Worm (Caenorhabditis elegans) whole organism, young adult: ENCODE measurements around the gene unc-44.

Experiments used
- B0261.1 ChIP-seq: sonication (generic microtip); optimal IDR thresholded peaks from 2 replicates; lab custom pipeline; 2016; ENCODE audit warnings: mild to moderate bottlenecking, missing genetic modification characterization, moderate library complexity, missing compliant biosample characterization
- F33H1.4 ChIP-seq: fragments of 200-800 bp; sonication (Bioruptor generic); IDR thresholded peaks from 2 replicates; pipeline ENCODE4 v1.3.6; 2022; ENCODE audit warnings: missing genetic modification reagents, missing genetic modification characterization, missing compliant biosample characterization
- F37B4.10 ChIP-seq: fragments of 200-800 bp; sonication (Bioruptor generic); IDR thresholded peaks from 2 replicates; pipeline ENCODE4 v1.3.6; 2022; ENCODE audit warnings: missing genetic modification characterization, missing compliant biosample characterization
- F52B5.7 ChIP-seq: sonication (generic microtip); optimal IDR thresholded peaks from 2 replicates; lab custom pipeline; 2016; ENCODE audit warnings: mild to moderate bottlenecking, missing genetic modification characterization, missing compliant biosample characterization
- F55B11.4 ChIP-seq: sonication (generic microtip); optimal IDR thresholded peaks from 2 replicates; lab custom pipeline; 2016; ENCODE audit warnings: missing compliant biosample characterization, missing genetic modification characterization, borderline replicate concordance; ENCODE audit not compliant: insufficient read depth
- T26A5.8 ChIP-seq: sonication (generic microtip); optimal IDR thresholded peaks from 2 replicates; lab custom pipeline; 2016; ENCODE audit warnings: missing genetic modification characterization, missing compliant biosample characterization
- Y53G8AR.9 ChIP-seq: fragments of 200-800 bp; sonication (Bioruptor generic); conservative IDR thresholded peaks from 2 replicates; pipeline ENCODE4 v1.3.6; 2022; ENCODE audit warnings: missing genetic modification reagents, missing genetic modification characterization, missing compliant biosample characterization
- Y79H2A.3 ChIP-seq: fragments of 200-800 bp; sonication (Bioruptor generic); conservative IDR thresholded peaks from 2 replicates; pipeline ENCODE4 v1.3.6; 2022; ENCODE audit warnings: missing genetic modification reagents, missing genetic modification characterization, missing compliant biosample characterization
- aptf-2 ChIP-seq: fragments of 200-800 bp; sonication (Bioruptor generic); conservative IDR thresholded peaks from 2 replicates; pipeline ENCODE4 v1.3.6; 2022; ENCODE audit warnings: missing genetic modification reagents, missing genetic modification characterization, missing compliant biosample characterization
- bed-2 ChIP-seq: fragments of 200-800 bp; sonication (Bioruptor generic); IDR thresholded peaks from 2 replicates; pipeline ENCODE4 v1.3.6; 2022; ENCODE audit warnings: missing genetic modification reagents, missing genetic modification characterization, missing compliant biosample characterization
- ccch-3 ChIP-seq: fragments of 200-800 bp; sonication (Bioruptor generic); optimal IDR thresholded peaks from 2 replicates; lab custom pipeline; 2018; ENCODE audit warnings: mild to moderate bottlenecking, missing genetic modification characterization, missing compliant biosample characterization
- cebp-2 ChIP-seq: fragments of 200-800 bp; sonication (Bioruptor generic); IDR thresholded peaks from 2 replicates; pipeline ENCODE4 v1.3.6; 2022; ENCODE audit warnings: missing genetic modification characterization, missing compliant biosample characterization
- chd-7 ChIP-seq: sonication (generic microtip); optimal IDR thresholded peaks from 2 replicates; lab custom pipeline; 2016; ENCODE audit warnings: mild to moderate bottlenecking, missing genetic modification characterization, moderate library complexity, missing compliant biosample characterization
- gei-17 ChIP-seq: fragments of 200-800 bp; sonication (Bioruptor generic); optimal IDR thresholded peaks from 2 replicates; lab custom pipeline; 2018; ENCODE audit warnings: mild to moderate bottlenecking, missing genetic modification characterization, missing compliant biosample characterization
- him-1 ChIP-seq: sonication (generic microtip); optimal IDR thresholded peaks from 2 replicates; lab custom pipeline; 2016; ENCODE audit warnings: missing genotype, missing genetic modification reagents, missing genetic modification characterization, missing compliant biosample characterization
- hmg-20 ChIP-seq: fragments of 200-800 bp; sonication (Bioruptor generic); IDR thresholded peaks from 2 replicates; pipeline ENCODE4 v1.3.6; 2022; ENCODE audit warnings: missing genetic modification reagents, missing genetic modification characterization, missing compliant biosample characterization
- lag-1 ChIP-seq: fragments of 200-800 bp; sonication (Bioruptor generic); IDR thresholded peaks from 2 replicates; pipeline ENCODE4 v1.3.6; 2022; ENCODE audit warnings: missing genetic modification reagents, missing genetic modification characterization, missing compliant biosample characterization
- let-607 ChIP-seq, 2 experiments: fragments of 200-800 bp in 1 of 2; sonication (Bioruptor generic) in 1 of 2; sonication (generic microtip) in 1 of 2; optimal IDR thresholded peaks; 2 replicates each; lab custom pipeline; 2016 to 2018; ENCODE audit warnings: mild to moderate bottlenecking in 2 of 2, missing compliant biosample characterization in 2 of 2, missing genetic modification characterization in 2 of 2, moderate library complexity in 2 of 2, missing genotype in 1 of 2
- lin-40 ChIP-seq: sonication (generic microtip); optimal IDR thresholded peaks from 2 replicates; lab custom pipeline; 2016; ENCODE audit warnings: missing genetic modification characterization, mild to moderate bottlenecking, missing compliant biosample characterization, missing genotype, missing genetic modification reagents
- lsl-1 ChIP-seq: fragments of 200-800 bp; sonication (Bioruptor generic); optimal IDR thresholded peaks from 2 replicates; lab custom pipeline; 2018; ENCODE audit warnings: mild to moderate bottlenecking, missing genetic modification characterization, moderate library complexity, missing compliant biosample characterization
- madf-6 ChIP-seq: fragments of 200-800 bp; sonication (Bioruptor generic); IDR thresholded peaks from 2 replicates; pipeline ENCODE4 v1.3.6; 2022; ENCODE audit warnings: missing genetic modification reagents, missing genetic modification characterization, missing compliant biosample characterization
- nfya-2 ChIP-seq: fragments of 200-800 bp; sonication (Bioruptor generic); IDR thresholded peaks from 2 replicates; pipeline ENCODE4 v1.3.6; 2022; ENCODE audit warnings: missing genetic modification reagents, missing genetic modification characterization, missing compliant biosample characterization
- nfyb-1 ChIP-seq: fragments of 200-800 bp; sonication (Bioruptor generic); IDR thresholded peaks from 2 replicates; pipeline ENCODE4 v1.3.6; 2022; ENCODE audit warnings: missing genetic modification reagents, missing genetic modification characterization, missing compliant biosample characterization
- nhr-120 ChIP-seq: fragments of 200-800 bp; sonication (Bioruptor generic); IDR thresholded peaks from 2 replicates; pipeline ENCODE4 v1.3.6; 2022; ENCODE audit warnings: missing genetic modification characterization, missing compliant biosample characterization
- nhr-80 ChIP-seq: sonication (generic microtip); optimal IDR thresholded peaks from 2 replicates; lab custom pipeline; 2016; ENCODE audit warnings: missing genetic modification characterization, missing compliant biosample characterization
- repo-1 ChIP-seq: sonication (generic microtip); optimal IDR thresholded peaks from 2 replicates; lab custom pipeline; 2017; ENCODE audit warnings: mild to moderate bottlenecking, missing genetic modification characterization, missing compliant biosample characterization
- rpc-1 ChIP-seq, 2 experiments: fragments of 150-350 bp in 1 of 2; sonication (generic microtip) in 1 of 2; optimal IDR thresholded peaks; 2 replicates each; lab custom pipeline; 2014 to 2018; ENCODE audit warnings: missing biosample characterization in 1 of 2, missing genetic modification characterization in 1 of 2, missing genetic modification reagents in 1 of 2, missing genotype in 1 of 2
- sea-2 ChIP-seq: fragments of 200-800 bp; sonication (Bioruptor generic); IDR thresholded peaks from 2 replicates; pipeline ENCODE4 v1.3.6; 2022; ENCODE audit warnings: missing genetic modification characterization, missing compliant biosample characterization
- snpc-3.4 ChIP-seq: sonication (generic microtip); optimal IDR thresholded peaks from 2 replicates; lab custom pipeline; 2017; ENCODE audit warnings: missing genetic modification characterization, mild to moderate bottlenecking, missing compliant biosample characterization, antibody characterized with exemption, moderate library complexity, missing genotype, missing genetic modification reagents
- snpc-4 ChIP-seq, 5 experiments: fragments of 150-350 bp in 1 of 5; sonication (generic microtip) in 4 of 5; optimal IDR thresholded peaks; 2 replicates each; lab custom pipeline; 2014 to 2018; ENCODE audit warnings: missing genetic modification characterization in 5 of 5, missing biosample characterization in 3 of 5, antibody characterized with exemption in 2 of 5, mild to moderate bottlenecking in 2 of 5, missing compliant biosample characterization in 2 of 5, missing genotype in 2 of 5, moderate library complexity in 2 of 5, missing genetic modification reagents in 1 of 5
- somi-1 ChIP-seq: fragments of 200-800 bp; sonication (Bioruptor generic); optimal IDR thresholded peaks from 2 replicates; lab custom pipeline; 2018; ENCODE audit warnings: mild to moderate bottlenecking, missing genetic modification characterization, missing compliant biosample characterization
- unc-130 ChIP-seq: sonication (generic microtip); optimal IDR thresholded peaks from 2 replicates; lab custom pipeline; 2016; ENCODE audit warnings: missing genetic modification reagents, missing genetic modification characterization, missing compliant biosample characterization
- xnd-1 ChIP-seq: sonication (generic microtip); optimal IDR thresholded peaks from 2 replicates; lab custom pipeline; 2016; ENCODE audit warnings: missing genotype, missing genetic modification reagents, missing genetic modification characterization, missing compliant biosample characterization
- ztf-6 ChIP-seq: fragments of 200-800 bp; sonication (Bioruptor generic); IDR thresholded peaks from 2 replicates; pipeline ENCODE4 v1.3.6; 2022; ENCODE audit warnings: missing genetic modification reagents, missing genetic modification characterization, missing compliant biosample characterization

unc-44 gene

ce11 chrIV:5934046-5934445 lies 41.3 kb upstream of the unc-44 start, which contains the start of gene H32C10.1:
Gene H32C10.1, plus strand, starts transcription at chrIV:5934346.
- TF ChIP-seq Y79H2A.3 (GFP tag; lab: Robert Waterston, UW) (no peak), aptf-2 (no peak)

ce11 chrIV:5937106-5937505 lies 38.3 kb upstream of the unc-44 start:
- TF ChIP-seq somi-1 (GFP tag; lab: Kevin White, UChicago) (no peak), Y53G8AR.9 (GFP tag; lab: Robert Waterston, UW) (0 out of 2 replicates have a peak, but pooled peaks have one; percentile 49), him-1 (tag; lab: Kevin White, UChicago) (no peak), F55B11.4 (tag; lab: Kevin White, UChicago) (no peak), F52B5.7 (tag; lab: Kevin White, UChicago) (peak; percentile 49), nhr-80 (no peak), ccch-3 (GFP tag; lab: Kevin White, UChicago) (no peak), xnd-1 (tag; lab: Kevin White, UChicago) (no peak), T26A5.8 (no peak), let-607 (tag; optimal IDR thresholded peaks at IDR 0.05; lab: Kevin White, UChicago) (no peak), nfya-2 (GFP tag; lab: Robert Waterston, UW) (no peak), unc-130 (GFP tag; lab: Kevin White, UChicago) (no peak), lin-40 (no peak), bed-2 (no peak), repo-1 (tag; lab: Kevin White, UChicago) (peak; percentile 42), B0261.1 (no peak), nfyb-1 (no peak), F37B4.10 (GFP tag; lab: Robert Waterston, UW) (no peak), cebp-2 (GFP tag; lab: Robert Waterston, UW) (no peak), rpc-1 (optimal IDR thresholded peaks at IDR 0.05; lab: Kevin White, UChicago) (no peak), rpc-1 (tag; optimal IDR thresholded peaks at IDR 0.05; lab: Kevin White, UChicago) (no peak), chd-7 (tag; lab: Kevin White, UChicago) (peak; percentile 48), gei-17 (GFP tag; lab: Kevin White, UChicago) (no peak), nhr-120 (no peak), ztf-6 (no peak), sea-2 (GFP tag; lab: Robert Waterston, UW) (no peak), snpc-4 (GFP tag; optimal IDR thresholded peaks at IDR 0.05; lab: Kevin White, UChicago) (no peak), snpc-4 (tag; optimal IDR thresholded peaks at IDR 0.05; lab: Kevin White, UChicago) (peak in 1 of 4 experiments; percentile 62), madf-6 (no peak), lag-1 (no peak), lsl-1 (GFP tag; lab: Kevin White, UChicago) (no peak), snpc-3.4 (tag; lab: Kevin White, UChicago) (no peak)

DNA sequence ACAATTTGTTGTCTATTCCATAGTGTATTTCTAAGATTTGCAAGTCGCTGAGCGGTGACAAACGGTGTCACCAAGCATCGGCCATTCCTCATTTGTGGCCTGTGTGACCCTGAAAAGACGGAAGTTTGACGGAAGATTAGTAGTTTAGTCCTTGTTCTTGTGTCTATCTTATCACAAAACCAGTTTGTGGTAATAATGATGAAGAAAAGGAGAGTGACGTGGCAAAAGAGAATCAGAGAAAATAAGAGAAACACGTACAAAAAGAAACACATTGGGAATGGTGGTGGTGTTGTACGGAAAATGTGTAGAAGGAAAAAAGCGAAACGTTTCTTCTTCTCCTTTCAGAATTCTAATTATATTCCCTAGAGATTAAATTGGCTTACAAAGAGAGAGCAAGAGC lies 36.2 kb upstream of the unc-44 start, which contains the start of gene mcu-1:
Gene mcu-1 (minus strand): TSS at position 109 of the 400 bp plus-strand sequence.
- TF ChIP-seq let-607 (tag; optimal IDR thresholded peaks at IDR 0.05; lab: Kevin White, UChicago): peak in 1 of 2 experiments; percentile 27
- TF ChIP-seq nhr-80: peak; percentile 9
- TF ChIP-seq lin-40: peak; percentile 12
- no peak for TF ChIP-seq F55B11.4 (tag; lab: Kevin White, UChicago)
- TF ChIP-seq hmg-20: no peak
- TF ChIP-seq, all 124 proteins: peak for 3

- no peak for TF ChIP-seq nhr-120
- peak; percentile 18 for TF ChIP-seq snpc-4 (GFP tag; optimal IDR thresholded peaks at IDR 0.05; lab: Kevin White, UChicago)
- peak in 3 of 4 experiments; percentile 34 to 83 (median 78) for TF ChIP-seq snpc-4 (tag; optimal IDR thresholded peaks at IDR 0.05; lab: Kevin White, UChicago)
- TF ChIP-seq F33H1.4 (GFP tag; lab: Robert Waterston, UW): 0 out of 2 replicates have a peak, but pooled peaks have one; percentile 15
- peak; percentile 79 for TF ChIP-seq lsl-1 (GFP tag; lab: Kevin White, UChicago)
- TF ChIP-seq, all 124 proteins: peak for 3
Observed at ce11 chrIV:5939908-5940307, 35.4 kb upstream of the unc-44 start.
